Worm (Caenorhabditis elegans): ENCODE results near the gene ZK792.4.

Gene ZK792.4

ce11 chrIV:11690988-11691387 is 9.2 kb upstream of the ZK792.4 start, which contains the start of gene let-60:
TSS of gene let-60 (minus strand) at chrIV:11691088.
- TF ChIP-seq ref-1 (GFP tag; conservative IDR thresholded peaks at IDR 0.05) (no peak), tab-1 (GFP tag; IDR thresholded peaks at IDR 0.05) (no peak), med-1 (GFP tag; optimal IDR thresholded peaks at IDR 0.05; ENCODE audit: insufficient read depth) (no peak), ztf-29 (GFP tag; IDR thresholded peaks at IDR 0.05) (no peak), T22C8.4 (GFP tag; IDR thresholded peaks at IDR 0.05) (no peak), flt-1 (GFP tag; IDR thresholded peaks at IDR 0.05) (no peak)

- no peak for TF ChIP-seq tab-1 (GFP tag; IDR thresholded peaks at IDR 0.05)
- TF ChIP-seq ztf-23 (GFP tag; IDR thresholded peaks at IDR 0.05): no peak
- TF ChIP-seq flt-1 (GFP tag; IDR thresholded peaks at IDR 0.05): no peak
- no peak for TF ChIP-seq med-1 (GFP tag; optimal IDR thresholded peaks at IDR 0.05; ENCODE audit: insufficient read depth)
- TF ChIP-seq cog-1 (tag; optimal IDR thresholded peaks at IDR 0.05): no peak
- no peak for TF ChIP-seq ztf-29 (GFP tag; IDR thresholded peaks at IDR 0.05)
- no peak for TF ChIP-seq T22C8.4 (GFP tag; IDR thresholded peaks at IDR 0.05)
- no peak for TF ChIP-seq klf-2 (GFP tag; conservative IDR thresholded peaks at IDR 0.05)
- TF ChIP-seq ref-1 (GFP tag; conservative IDR thresholded peaks at IDR 0.05): no peak
These were observed 6.2 kb upstream of the ZK792.4 start, which contains the start of gene ZK792.5 for ce11 chrIV:11688018-11688417. TSS of gene ZK792.5 (minus strand) at chrIV:11688118.

ce11 chrIV:11676054-11676453 is 5.8 kb downstream of the ZK792.4 start, which contains the start of gene inx-9:
TSS of gene inx-9 (plus strand) at chrIV:11676354.
- TF ChIP-seq cog-1 (tag; optimal IDR thresholded peaks at IDR 0.05) (no peak), tab-1 (GFP tag; IDR thresholded peaks at IDR 0.05) (no peak)

ce11 chrIV:11673543-11673942 is 8.3 kb downstream of the ZK792.4 start, which contains the start of gene inx-8:
TSS of gene inx-8 (plus strand) at chrIV:11673843.
- TF ChIP-seq cog-1 (tag; optimal IDR thresholded peaks at IDR 0.05): no peak
- no peak for TF ChIP-seq flt-1 (GFP tag; IDR thresholded peaks at IDR 0.05)
- TF ChIP-seq T22C8.4 (GFP tag; IDR thresholded peaks at IDR 0.05): no peak
- no peak for TF ChIP-seq ztf-23 (GFP tag; IDR thresholded peaks at IDR 0.05)
- no peak for TF ChIP-seq ztf-29 (GFP tag; IDR thresholded peaks at IDR 0.05)
- no peak for TF ChIP-seq klf-2 (GFP tag; conservative IDR thresholded peaks at IDR 0.05)
- TF ChIP-seq tab-1 (GFP tag; IDR thresholded peaks at IDR 0.05): no peak

- TF ChIP-seq tab-1 (GFP tag; IDR thresholded peaks at IDR 0.05): no peak
These were observed 13.8 kb downstream of the ZK792.4 start, which contains the start of gene atg-4.2 for ce11 chrIV:11668001-11668400. TSS of gene atg-4.2 (plus strand) at chrIV:11668024.

ce11 chrIV:11665010-11665409 is 16.8 kb downstream of the ZK792.4 start, which contains the start of gene ZK809.9:
TSS of gene ZK809.9 (plus strand) at chrIV:11665310.
- TF ChIP-seq T22C8.4 (GFP tag; IDR thresholded peaks at IDR 0.05) (no peak), ref-1 (GFP tag; conservative IDR thresholded peaks at IDR 0.05) (no peak)

- TF ChIP-seq flt-1 (GFP tag; IDR thresholded peaks at IDR 0.05) (no peak), cog-1 (tag; optimal IDR thresholded peaks at IDR 0.05) (no peak), med-1 (GFP tag; optimal IDR thresholded peaks at IDR 0.05; ENCODE audit: insufficient read depth) (no peak), tab-1 (GFP tag; IDR thresholded peaks at IDR 0.05) (no peak)
These were observed 22.0 kb downstream of the ZK792.4 start, which contains the start of gene ZK792.1 for ce11 chrIV:11659794-11660312. TSS of gene ZK792.1 (plus strand) at chrIV:11659844.

- TF ChIP-seq T22C8.4 (GFP tag; IDR thresholded peaks at IDR 0.05) (no peak), ztf-29 (GFP tag; IDR thresholded peaks at IDR 0.05) (no peak), ref-1 (GFP tag; conservative IDR thresholded peaks at IDR 0.05) (no peak), flt-1 (GFP tag; IDR thresholded peaks at IDR 0.05) (no peak), klf-2 (GFP tag; conservative IDR thresholded peaks at IDR 0.05) (no peak), ztf-23 (GFP tag; IDR thresholded peaks at IDR 0.05) (no peak), cog-1 (tag; optimal IDR thresholded peaks at IDR 0.05) (no peak), med-1 (GFP tag; optimal IDR thresholded peaks at IDR 0.05; ENCODE audit: insufficient read depth) (no peak), tab-1 (GFP tag; IDR thresholded peaks at IDR 0.05) (no peak)
These were observed 25.5 kb downstream of the ZK792.4 start, which contains the start of gene ZK809.5 for ce11 chrIV:11656144-11656780. TSS of gene ZK809.5 (plus strand) at chrIV:11656730.

- no peak for TF ChIP-seq T22C8.4 (GFP tag; IDR thresholded peaks at IDR 0.05)
- TF ChIP-seq ref-1 (GFP tag; conservative IDR thresholded peaks at IDR 0.05): no peak
- no peak for TF ChIP-seq cog-1 (tag; optimal IDR thresholded peaks at IDR 0.05)
- no peak for TF ChIP-seq tab-1 (GFP tag; IDR thresholded peaks at IDR 0.05)
- TF ChIP-seq flt-1 (GFP tag; IDR thresholded peaks at IDR 0.05): no peak
- no peak for TF ChIP-seq ztf-29 (GFP tag; IDR thresholded peaks at IDR 0.05)
- no peak for TF ChIP-seq klf-2 (GFP tag; conservative IDR thresholded peaks at IDR 0.05)
- no peak for TF ChIP-seq ztf-23 (GFP tag; IDR thresholded peaks at IDR 0.05)
- no peak for TF ChIP-seq med-1 (GFP tag; optimal IDR thresholded peaks at IDR 0.05; ENCODE audit: insufficient read depth)
These were observed 26.4 kb downstream of the ZK792.4 start, which contains the start of gene ent-1 for ce11 chrIV:11655370-11655769. TSS of gene ent-1 (minus strand) at chrIV:11655470.

ce11 chrIV:11651965-11652453 is 29.8 kb downstream of the ZK792.4 start, which contains the start of the genes acl-3 and ndub-6:
TSS of gene acl-3 (minus strand) at chrIV:11652023.
TSS of gene ndub-6 (plus strand) at chrIV:11652403.
- TF ChIP-seq ref-1 (GFP tag; conservative IDR thresholded peaks at IDR 0.05): no peak
- peak; percentile 59; the same call in 1 of the 2 replicates for TF ChIP-seq ztf-29 (GFP tag; IDR thresholded peaks at IDR 0.05)
